Worm (Caenorhabditis elegans) whole organism, young adult: ENCODE measurements around the gene era-1.

Experiments
- B0261.1 ChIP-seq: sonication (generic microtip); optimal IDR thresholded peaks from 2 replicates; lab custom pipeline; 2016; ENCODE audit warnings: mild to moderate bottlenecking, missing genetic modification characterization, moderate library complexity, missing compliant biosample characterization
- D2030.7 ChIP-seq: fragments of 200-800 bp; sonication (Bioruptor generic); IDR thresholded peaks from 2 replicates; pipeline ENCODE4 v1.3.6; 2022; ENCODE audit warnings: missing genetic modification reagents, missing genetic modification characterization, missing compliant biosample characterization
- F33H1.4 ChIP-seq: fragments of 200-800 bp; sonication (Bioruptor generic); IDR thresholded peaks from 2 replicates; pipeline ENCODE4 v1.3.6; 2022; ENCODE audit warnings: missing genetic modification reagents, missing genetic modification characterization, missing compliant biosample characterization
- F39B2.1 ChIP-seq: fragments of 200-800 bp; sonication (Bioruptor generic); IDR thresholded peaks from 2 replicates; pipeline ENCODE4 v1.3.6; 2022; ENCODE audit warnings: missing genetic modification reagents, missing genetic modification characterization, missing compliant biosample characterization
- F57A8.1 ChIP-seq: fragments of 200-800 bp; sonication (Bioruptor generic); optimal IDR thresholded peaks from 2 replicates; lab custom pipeline; 2018; ENCODE audit warnings: mild to moderate bottlenecking, missing genetic modification characterization, moderate library complexity, missing compliant biosample characterization
- K11D2.4 ChIP-seq: fragments of 200-800 bp; sonication (Bioruptor generic); IDR thresholded peaks from 2 replicates; pipeline ENCODE4 v1.3.6; 2022; ENCODE audit warnings: missing genetic modification reagents, missing genetic modification characterization, missing compliant biosample characterization
- T26A5.8 ChIP-seq: sonication (generic microtip); optimal IDR thresholded peaks from 2 replicates; lab custom pipeline; 2016; ENCODE audit warnings: missing genetic modification characterization, missing compliant biosample characterization
- Y53G8AR.9 ChIP-seq: fragments of 200-800 bp; sonication (Bioruptor generic); conservative IDR thresholded peaks from 2 replicates; pipeline ENCODE4 v1.3.6; 2022; ENCODE audit warnings: missing genetic modification reagents, missing genetic modification characterization, missing compliant biosample characterization
- Y56A3A.18 ChIP-seq: fragments of 200-800 bp; sonication (Bioruptor generic); IDR thresholded peaks from 2 replicates; pipeline ENCODE4 v1.3.6; 2022; ENCODE audit warnings: missing genetic modification reagents, missing genetic modification characterization, missing compliant biosample characterization
- Y95B8A.8 ChIP-seq: fragments of 200-800 bp; sonication (Bioruptor generic); IDR thresholded peaks from 2 replicates; pipeline ENCODE4 v1.3.6; 2022; ENCODE audit warnings: missing genetic modification reagents, missing genetic modification characterization, missing compliant biosample characterization
- aptf-2 ChIP-seq: fragments of 200-800 bp; sonication (Bioruptor generic); conservative IDR thresholded peaks from 2 replicates; pipeline ENCODE4 v1.3.6; 2022; ENCODE audit warnings: missing genetic modification reagents, missing genetic modification characterization, missing compliant biosample characterization
- atf-7 ChIP-seq: sonication (generic microtip); optimal IDR thresholded peaks from 2 replicates; lab custom pipeline; 2017; ENCODE audit warnings: mild to moderate bottlenecking, missing genetic modification characterization, missing compliant biosample characterization
- attf-3 ChIP-seq: fragments of 200-800 bp; sonication (Bioruptor generic); conservative IDR thresholded peaks from 2 replicates; pipeline ENCODE4 v1.3.6; 2022; ENCODE audit warnings: missing genetic modification reagents, missing genetic modification characterization, missing compliant biosample characterization
- attf-6 ChIP-seq: fragments of 200-800 bp; sonication (Bioruptor generic); IDR thresholded peaks from 2 replicates; pipeline ENCODE4 v1.3.6; 2022; ENCODE audit warnings: missing genetic modification reagents, missing genetic modification characterization, missing compliant biosample characterization
- bed-2 ChIP-seq: fragments of 200-800 bp; sonication (Bioruptor generic); IDR thresholded peaks from 2 replicates; pipeline ENCODE4 v1.3.6; 2022; ENCODE audit warnings: missing genetic modification reagents, missing genetic modification characterization, missing compliant biosample characterization
- ccch-3 ChIP-seq: fragments of 200-800 bp; sonication (Bioruptor generic); optimal IDR thresholded peaks from 2 replicates; lab custom pipeline; 2018; ENCODE audit warnings: mild to moderate bottlenecking, missing genetic modification characterization, missing compliant biosample characterization
- chd-7 ChIP-seq: sonication (generic microtip); optimal IDR thresholded peaks from 2 replicates; lab custom pipeline; 2016; ENCODE audit warnings: mild to moderate bottlenecking, missing genetic modification characterization, moderate library complexity, missing compliant biosample characterization
- dox-1 ChIP-seq: fragments of 200-800 bp; sonication (Bioruptor generic); IDR thresholded peaks from 2 replicates; pipeline ENCODE4 v1.3.6; 2022; ENCODE audit warnings: missing genetic modification reagents, missing genetic modification characterization, missing compliant biosample characterization
- dpff-1 ChIP-seq: sonication (generic microtip); optimal IDR thresholded peaks from 2 replicates; lab custom pipeline; 2017; ENCODE audit warnings: mild to moderate bottlenecking, missing genetic modification characterization, missing compliant biosample characterization
- dpl-1 ChIP-seq: fragments of 150-350 bp; optimal IDR thresholded peaks from 2 replicates; lab custom pipeline; 2014; ENCODE audit warnings: missing biosample characterization, missing genetic modification reagents, missing genetic modification characterization
- efl-1 ChIP-seq: fragments of 150-350 bp; optimal IDR thresholded peaks from 2 replicates; lab custom pipeline; 2014; ENCODE audit warnings: missing biosample characterization, missing genetic modification reagents, missing genetic modification characterization
- egl-44 ChIP-seq: fragments of 200-800 bp; sonication (Bioruptor generic); IDR thresholded peaks from 2 replicates; pipeline ENCODE4 v1.3.6; 2022; ENCODE audit warnings: missing genetic modification reagents, missing genetic modification characterization, missing compliant biosample characterization
- egrh-3 ChIP-seq: fragments of 200-800 bp; sonication (Bioruptor generic); IDR thresholded peaks from 2 replicates; pipeline ENCODE4 v1.3.6; 2022; ENCODE audit warnings: missing genetic modification reagents, missing genetic modification characterization, missing compliant biosample characterization
- gei-17 ChIP-seq: fragments of 200-800 bp; sonication (Bioruptor generic); optimal IDR thresholded peaks from 2 replicates; lab custom pipeline; 2018; ENCODE audit warnings: mild to moderate bottlenecking, missing genetic modification characterization, missing compliant biosample characterization
- hlh-12 ChIP-seq: sonication (generic microtip); optimal IDR thresholded peaks from 2 replicates; lab custom pipeline; 2016; ENCODE audit warnings: missing genetic modification characterization, missing compliant biosample characterization
- hrde-1 ChIP-seq: sonication (generic microtip); optimal IDR thresholded peaks from 2 replicates; lab custom pipeline; 2016; ENCODE audit warnings: missing genetic modification characterization, mild to moderate bottlenecking, missing compliant biosample characterization, moderate library complexity, missing genotype, missing genetic modification reagents, borderline replicate concordance
- lin-26 ChIP-seq: fragments of 200-800 bp; sonication (Bioruptor generic); IDR thresholded peaks from 2 replicates; pipeline ENCODE4 v1.3.6; 2022; ENCODE audit warnings: missing genetic modification reagents, missing genetic modification characterization, missing compliant biosample characterization
- lin-54 ChIP-seq: fragments of 200-800 bp; sonication (Bioruptor generic); optimal IDR thresholded peaks from 2 replicates; lab custom pipeline; 2018; ENCODE audit warnings: mild to moderate bottlenecking, missing genetic modification characterization, missing compliant biosample characterization
- lsl-1 ChIP-seq: fragments of 200-800 bp; sonication (Bioruptor generic); optimal IDR thresholded peaks from 2 replicates; lab custom pipeline; 2018; ENCODE audit warnings: mild to moderate bottlenecking, missing genetic modification characterization, moderate library complexity, missing compliant biosample characterization
- madf-3 ChIP-seq: fragments of 200-800 bp; sonication (Bioruptor generic); IDR thresholded peaks from 2 replicates; pipeline ENCODE4 v1.3.6; 2022; ENCODE audit warnings: missing genetic modification reagents, missing genetic modification characterization, missing compliant biosample characterization
- madf-6 ChIP-seq: fragments of 200-800 bp; sonication (Bioruptor generic); IDR thresholded peaks from 2 replicates; pipeline ENCODE4 v1.3.6; 2022; ENCODE audit warnings: missing genetic modification reagents, missing genetic modification characterization, missing compliant biosample characterization
- madf-8 ChIP-seq: fragments of 200-800 bp; sonication (Bioruptor generic); conservative IDR thresholded peaks from 2 replicates; pipeline ENCODE4 v1.3.6; 2022; ENCODE audit warnings: missing genetic modification reagents, missing genetic modification characterization, missing compliant biosample characterization
- nfya-2 ChIP-seq: fragments of 200-800 bp; sonication (Bioruptor generic); IDR thresholded peaks from 2 replicates; pipeline ENCODE4 v1.3.6; 2022; ENCODE audit warnings: missing genetic modification reagents, missing genetic modification characterization, missing compliant biosample characterization
- rcor-1 ChIP-seq: fragments of 200-800 bp; sonication (Bioruptor generic); IDR thresholded peaks from 2 replicates; pipeline ENCODE4 v1.3.6; 2022; ENCODE audit warnings: missing genetic modification reagents, missing genetic modification characterization, missing compliant biosample characterization
- repo-1 ChIP-seq: sonication (generic microtip); optimal IDR thresholded peaks from 2 replicates; lab custom pipeline; 2017; ENCODE audit warnings: mild to moderate bottlenecking, missing genetic modification characterization, missing compliant biosample characterization
- rpc-1 ChIP-seq, 2 experiments: fragments of 150-350 bp in 1 of 2; sonication (generic microtip) in 1 of 2; optimal IDR thresholded peaks; 2 replicates each; lab custom pipeline; 2014 to 2018; ENCODE audit warnings: missing biosample characterization in 1 of 2, missing genetic modification characterization in 1 of 2, missing genetic modification reagents in 1 of 2, missing genotype in 1 of 2
- sdz-38 ChIP-seq: sonication (generic microtip); optimal IDR thresholded peaks from 2 replicates; lab custom pipeline; 2016; ENCODE audit warnings: missing genotype, missing genetic modification characterization, missing compliant biosample characterization
- snpc-1.3 ChIP-seq: sonication (generic microtip); optimal IDR thresholded peaks from 2 replicates; lab custom pipeline; 2017; ENCODE audit warnings: missing genetic modification characterization, mild to moderate bottlenecking, missing compliant biosample characterization, antibody characterized with exemption, moderate library complexity, missing genotype, missing genetic modification reagents; ENCODE audit not compliant: insufficient read depth
- snpc-3.4 ChIP-seq: sonication (generic microtip); optimal IDR thresholded peaks from 2 replicates; lab custom pipeline; 2017; ENCODE audit warnings: missing genetic modification characterization, mild to moderate bottlenecking, missing compliant biosample characterization, antibody characterized with exemption, moderate library complexity, missing genotype, missing genetic modification reagents
- snpc-4 ChIP-seq, 5 experiments: fragments of 150-350 bp in 1 of 5; sonication (generic microtip) in 4 of 5; optimal IDR thresholded peaks; 2 replicates each; lab custom pipeline; 2014 to 2018; ENCODE audit warnings: missing genetic modification characterization in 5 of 5, missing biosample characterization in 3 of 5, antibody characterized with exemption in 2 of 5, mild to moderate bottlenecking in 2 of 5, missing compliant biosample characterization in 2 of 5, missing genotype in 2 of 5, moderate library complexity in 2 of 5, missing genetic modification reagents in 1 of 5
- sptf-2 ChIP-seq: fragments of 200-800 bp; sonication (Bioruptor generic); optimal IDR thresholded peaks from 2 replicates; lab custom pipeline; 2018; ENCODE audit warnings: mild to moderate bottlenecking, missing genetic modification characterization, missing compliant biosample characterization
- tlf-1 ChIP-seq: fragments of 200-800 bp; sonication (Bioruptor generic); optimal IDR thresholded peaks from 2 replicates; lab custom pipeline; 2018; ENCODE audit warnings: mild to moderate bottlenecking, missing genetic modification characterization, missing compliant biosample characterization
- xnd-1 ChIP-seq: sonication (generic microtip); optimal IDR thresholded peaks from 2 replicates; lab custom pipeline; 2016; ENCODE audit warnings: missing genotype, missing genetic modification reagents, missing genetic modification characterization, missing compliant biosample characterization
- ztf-25 ChIP-seq: fragments of 200-800 bp; sonication (Bioruptor generic); IDR thresholded peaks from 2 replicates; pipeline ENCODE4 v1.3.6; 2022; ENCODE audit warnings: missing genetic modification reagents, missing genetic modification characterization, missing compliant biosample characterization
- ztf-26 ChIP-seq: sonication (generic microtip); optimal IDR thresholded peaks from 2 replicates; lab custom pipeline; 2017; ENCODE audit warnings: missing genetic modification characterization, missing compliant biosample characterization
- ztf-28 ChIP-seq: fragments of 200-800 bp; sonication (Bioruptor generic); IDR thresholded peaks from 2 replicates; pipeline ENCODE4 v1.3.6; 2022; ENCODE audit warnings: missing genetic modification reagents, missing genetic modification characterization, missing compliant biosample characterization
- ztf-3 ChIP-seq: fragments of 200-800 bp; sonication (Bioruptor generic); optimal IDR thresholded peaks from 2 replicates; lab custom pipeline; 2018; ENCODE audit warnings: mild to moderate bottlenecking, missing genetic modification characterization, missing compliant biosample characterization

The era-1 gene

ce11 chrV:6702692-6703091 is at the start of gene era-1:
Gene era-1, plus strand, starts transcription at chrV:6703057.
- no peak for TF ChIP-seq ztf-26
- TF ChIP-seq lin-26 (GFP tag; lab: Robert Waterston, UW), result no peak
- peak; percentile 82 for TF ChIP-seq F33H1.4 (GFP tag; lab: Robert Waterston, UW)
- TF ChIP-seq dpff-1 (tag; lab: Kevin White, UChicago), result no peak
- TF ChIP-seq K11D2.4, result no peak
- TF ChIP-seq madf-6 (GFP tag; lab: Robert Waterston, UW), result peak; percentile 90
- no peak for TF ChIP-seq hrde-1
- TF ChIP-seq chd-7 (tag; lab: Kevin White, UChicago), result no peak
- TF ChIP-seq snpc-1.3, result peak; percentile 12
- TF ChIP-seq snpc-3.4 (tag; lab: Kevin White, UChicago), result peak; percentile 27
- TF ChIP-seq T26A5.8 (tag; lab: Kevin White, UChicago), result no peak
- no peak for TF ChIP-seq repo-1 (tag; lab: Kevin White, UChicago)
- TF ChIP-seq dox-1 (GFP tag; lab: Robert Waterston, UW), result 0 out of 2 replicates have a peak, but pooled peaks have one; percentile 21
- peak; percentile 61 for TF ChIP-seq dpl-1
- TF ChIP-seq ztf-28 (GFP tag; lab: Robert Waterston, UW), result no peak
- TF ChIP-seq D2030.7 (GFP tag; lab: Robert Waterston, UW), result 0 out of 2 replicates have a peak, but pooled peaks have one; percentile 35
- TF ChIP-seq Y53G8AR.9, result no peak
- TF ChIP-seq lin-54 (GFP tag; lab: Kevin White, UChicago), result peak; percentile 10
- no peak for TF ChIP-seq sptf-2 (GFP tag; lab: Kevin White, UChicago)
- TF ChIP-seq hlh-12, result no peak
- TF ChIP-seq xnd-1 (tag; lab: Kevin White, UChicago), result peak; percentile 83
- TF ChIP-seq atf-7 (tag; lab: Kevin White, UChicago), result no peak
- no peak for TF ChIP-seq tlf-1 (GFP tag; lab: Kevin White, UChicago)
- no peak for TF ChIP-seq gei-17 (GFP tag; lab: Kevin White, UChicago)
- no peak for TF ChIP-seq rpc-1 (optimal IDR thresholded peaks at IDR 0.05; lab: Kevin White, UChicago)
- TF ChIP-seq rpc-1 (tag; optimal IDR thresholded peaks at IDR 0.05; lab: Kevin White, UChicago), result no peak
- 0 out of 2 replicates have a peak, but pooled peaks have one; percentile 8 for TF ChIP-seq rcor-1
- no peak for TF ChIP-seq snpc-4 (GFP tag; optimal IDR thresholded peaks at IDR 0.05; lab: Kevin White, UChicago)
- TF ChIP-seq snpc-4 (tag; optimal IDR thresholded peaks at IDR 0.05; lab: Kevin White, UChicago), result no peak
- TF ChIP-seq madf-8 (GFP tag; lab: Robert Waterston, UW), result peak; percentile 67
- TF ChIP-seq B0261.1 (tag; lab: Kevin White, UChicago), result no peak
- no peak for TF ChIP-seq sdz-38 (tag; lab: Kevin White, UChicago)
- peak; percentile 92 for TF ChIP-seq lsl-1 (GFP tag; lab: Kevin White, UChicago)
- no peak for TF ChIP-seq Y95B8A.8 (GFP tag; lab: Robert Waterston, UW)
- no peak for TF ChIP-seq aptf-2
- TF ChIP-seq efl-1, result peak; percentile 77
- TF ChIP-seq F39B2.1 (GFP tag; lab: Robert Waterston, UW), result no peak
- no peak for TF ChIP-seq F57A8.1 (GFP tag; lab: Kevin White, UChicago)
- TF ChIP-seq, all 124 proteins: peak for 13

- no peak for TF ChIP-seq madf-3 (GFP tag; lab: Robert Waterston, UW)
- TF ChIP-seq D2030.7 (GFP tag; lab: Robert Waterston, UW), result 0 out of 2 replicates have a peak, but pooled peaks have one; percentile 26
- no peak for TF ChIP-seq ccch-3 (GFP tag; lab: Kevin White, UChicago)
- TF ChIP-seq nfya-2, result no peak
- no peak for TF ChIP-seq lsl-1 (GFP tag; lab: Kevin White, UChicago)
- no peak for TF ChIP-seq sdz-38 (tag; lab: Kevin White, UChicago)
- no peak for TF ChIP-seq bed-2
- TF ChIP-seq ztf-25 (GFP tag; lab: Robert Waterston, UW), result no peak
- peak; percentile 7 for TF ChIP-seq atf-7 (tag; lab: Kevin White, UChicago)
- no peak for TF ChIP-seq egl-44 (GFP tag; lab: Robert Waterston, UW)
- no peak for TF ChIP-seq ztf-3
- TF ChIP-seq Y53G8AR.9, result peak; percentile 73
- TF ChIP-seq egrh-3 (GFP tag; lab: Robert Waterston, UW), result no peak
- TF ChIP-seq attf-3 (GFP tag; lab: Robert Waterston, UW), result no peak
- no peak for TF ChIP-seq tlf-1 (GFP tag; lab: Kevin White, UChicago)
- no peak for TF ChIP-seq snpc-4 (GFP tag; optimal IDR thresholded peaks at IDR 0.05; lab: Kevin White, UChicago)
- peak in 1 of 4 experiments; percentile 11 for TF ChIP-seq snpc-4 (tag; optimal IDR thresholded peaks at IDR 0.05; lab: Kevin White, UChicago)
- TF ChIP-seq Y56A3A.18 (GFP tag; lab: Robert Waterston, UW), result no peak
- TF ChIP-seq hrde-1, result no peak
- no peak for TF ChIP-seq attf-6 (GFP tag; lab: Robert Waterston, UW)
These were observed 47.7 kb upstream of the era-1 start, which contains the start of gene syx-18 for ce11 chrV:6655174-6655573. Gene syx-18, minus strand, starts transcription at chrV:6655449.
